Worm (Caenorhabditis elegans): ENCODE data around the gene dsl-7.

DNA sequence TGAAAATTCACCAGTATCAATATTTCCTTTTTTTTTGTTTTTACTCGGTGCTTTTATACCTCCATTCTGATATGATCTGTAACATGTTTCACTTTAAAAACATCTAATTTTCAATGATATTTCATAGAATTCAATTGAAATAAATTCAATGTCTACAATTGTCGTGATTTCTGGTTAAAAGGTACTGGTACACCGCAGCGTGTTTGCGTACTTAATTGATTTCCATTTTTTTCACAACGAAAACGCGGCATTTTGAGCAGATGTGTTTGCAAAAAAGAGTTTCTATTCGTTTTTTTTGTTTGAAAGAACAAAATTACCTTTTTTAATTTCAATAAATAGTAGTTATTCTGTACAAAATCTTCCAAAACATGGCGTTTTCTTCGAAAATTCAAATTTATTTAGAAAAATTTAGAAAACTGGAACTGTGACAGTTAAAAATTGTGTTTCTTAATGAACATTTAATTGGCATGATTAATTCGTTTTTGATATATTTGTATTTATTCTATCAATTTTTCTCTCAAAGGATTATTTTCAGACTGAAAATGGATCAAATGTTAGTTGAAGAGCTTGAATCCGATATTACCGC, 22.3 kb upstream of the dsl-7 start, which contains the start of gene pnn-1:
- no peak for TF ChIP-seq ceh-28 (tag; optimal IDR thresholded peaks at IDR 0.05)
- TF ChIP-seq unc-39 (tag; optimal IDR thresholded peaks at IDR 0.05), result no peak
- no peak for TF ChIP-seq aly-2 (tag; optimal IDR thresholded peaks at IDR 0.05)
- peak; percentile 59 for TF ChIP-seq pha-4 (tag; optimal IDR thresholded peaks at IDR 0.05)
